Fruit fly (Drosophila melanogaster): ENCODE measurements around the gene CG6763.

DNA sequence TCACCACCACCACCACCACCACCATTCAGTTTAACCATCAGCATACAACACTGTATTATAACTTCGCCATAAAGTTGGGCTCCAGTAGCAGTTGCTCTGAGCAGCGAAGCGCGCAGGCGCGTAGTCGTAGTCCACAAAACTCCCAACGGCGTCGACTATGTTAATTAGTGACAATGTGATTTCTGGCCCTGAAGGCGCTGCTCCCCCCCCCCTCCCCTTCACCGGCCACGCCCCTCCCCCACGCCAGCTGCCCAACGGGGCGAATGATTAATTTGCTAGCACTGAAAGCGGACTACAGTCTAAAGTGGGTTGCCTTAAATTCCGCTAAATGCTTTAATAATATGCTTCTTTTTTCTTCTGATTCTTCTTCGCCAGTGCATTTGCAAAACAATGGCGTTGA, 23.0 kb downstream of the CG6763 start:
- no peak for TF ChIP-seq CG16813 (GFP tag; IDR thresholded peaks at IDR 0.05; ENCODE audit: partially characterized antibody)
- TF ChIP-seq gt (GFP tag; IDR thresholded peaks at IDR 0.05): no peak
- TF ChIP-seq Rx (GFP tag; IDR thresholded peaks at IDR 0.05): no peak
- no peak for TF ChIP-seq HLH3B (GFP tag; IDR thresholded peaks at IDR 0.05)
- TF ChIP-seq Dfd (GFP tag; optimal IDR thresholded peaks at IDR 0.05): no peak
- no peak for TF ChIP-seq Asciz (GFP tag; optimal IDR thresholded peaks at IDR 0.05)
- no peak for TF ChIP-seq amos (GFP tag; IDR thresholded peaks at IDR 0.05; ENCODE audit: partially characterized antibody)
- TF ChIP-seq Lpt (GFP tag; optimal IDR thresholded peaks at IDR 0.05): no peak
- no peak for TF ChIP-seq CG8290 (GFP tag; optimal IDR thresholded peaks at IDR 0.05)
- TF ChIP-seq CG8290 (tag; optimal IDR thresholded peaks at IDR 0.05): no peak
- no peak for TF ChIP-seq sim (GFP tag; IDR thresholded peaks at IDR 0.05)
- TF ChIP-seq Med (GFP tag): no peak
- TF ChIP-seq Dll (GFP tag; IDR thresholded peaks at IDR 0.05; ENCODE audit: partially characterized antibody): no peak
- TF ChIP-seq pan (optimal IDR thresholded peaks at IDR 0.05): no peak
- TF ChIP-seq pan (GFP tag; optimal IDR thresholded peaks at IDR 0.05 in 1 of 2, IDR thresholded peaks at IDR 0.05 in 1 of 2): no peak

All from whole organism, embryonic.